Fruit fly (Drosophila melanogaster) whole organism, wandering third instar larva: Measurements from ENCODE around the gene CG42866.

Experiments used
- Abd-B ChIP-seq: fragments of >200 bp; optimal IDR thresholded peaks from 2 replicates; lab custom pipeline; 2017; ENCODE audit warnings: missing biosample characterization, missing genetic modification characterization
- CG9705 ChIP-seq: fragments of 200-800 bp; sonication (Bioruptor generic); optimal IDR thresholded peaks from 2 replicates; lab custom pipeline; 2018; ENCODE audit warnings: missing biosample characterization, mild to moderate bottlenecking, missing genetic modification characterization
- CrebA ChIP-seq: fragments of 200-800 bp; sonication (Bioruptor generic); optimal IDR thresholded peaks from 2 replicates; lab custom pipeline; 2016; ENCODE audit warnings: missing biosample characterization, mild to moderate bottlenecking, missing genetic modification characterization, borderline replicate concordance
- Dfd ChIP-seq: fragments of >200 bp; optimal IDR thresholded peaks from 2 replicates; lab custom pipeline; 2017; ENCODE audit warnings: missing biosample characterization, missing genetic modification characterization
- Dif ChIP-seq: fragments of 200-275, 200-300 bp; sonication (Bioruptor generic); optimal IDR thresholded peaks from 2 replicates; lab custom pipeline; 2018; ENCODE audit warnings: missing biosample characterization, missing genetic modification characterization; ENCODE audit not compliant: partially characterized antibody
- GATAd ChIP-seq: sonication (Bioruptor generic); optimal IDR thresholded peaks from 2 replicates; lab custom pipeline; 2016; ENCODE audit warnings: missing biosample characterization, missing genetic modification characterization
- HLH106 ChIP-seq: fragments of 200-800 bp; optimal IDR thresholded peaks from 3 replicates; lab custom pipeline; 2019; ENCODE audit warnings: missing biosample characterization, mild to moderate bottlenecking, missing genetic modification characterization, moderate library complexity
- Hnf4 ChIP-seq: fragments of 200-800 bp; sonication (Bioruptor generic); optimal IDR thresholded peaks from 2 replicates; lab custom pipeline; 2016; ENCODE audit warnings: missing biosample characterization, mild to moderate bottlenecking, missing genetic modification characterization
- Hr78 ChIP-seq: fragments of >200 bp; optimal IDR thresholded peaks from 2 replicates; lab custom pipeline; 2017; ENCODE audit warnings: missing biosample characterization, missing genetic modification characterization
- Hr83 ChIP-seq: fragments of 200-300 bp; sonication (Bioruptor generic); optimal IDR thresholded peaks from 2 replicates; lab custom pipeline; 2016; ENCODE audit warnings: missing biosample characterization, mild to moderate bottlenecking, missing genetic modification characterization, moderate library complexity; ENCODE audit not compliant: poor library complexity, severe bottlenecking
- Jra ChIP-seq: sonication (Bioruptor generic); optimal IDR thresholded peaks from 2 replicates; lab custom pipeline; 2016; ENCODE audit warnings: missing biosample characterization, missing genetic modification characterization
- Mio ChIP-seq: sonication (Bioruptor generic); optimal IDR thresholded peaks from 2 replicates; lab custom pipeline; 2016; ENCODE audit warnings: missing biosample characterization, missing genetic modification characterization
- Myc ChIP-seq: fragments of >200 bp; optimal IDR thresholded peaks from 2 replicates; lab custom pipeline; 2017
- N ChIP-seq: fragments of >200 bp; optimal IDR thresholded peaks from 2 replicates; lab custom pipeline; 2018; ENCODE audit warnings: missing biosample characterization, missing external identifiers, missing genetic modification characterization
- OdsH ChIP-seq: fragments of 200-800 bp; sonication (Bioruptor generic); optimal IDR thresholded peaks from 2 replicates; lab custom pipeline; 2016; ENCODE audit warnings: missing biosample characterization, mild to moderate bottlenecking, missing genetic modification characterization
- Rel ChIP-seq, 2 experiments: fragments of 200-800 bp; sonication (Bioruptor generic) in 1 of 2; optimal IDR thresholded peaks; 2 replicates in 1 of 2; 3 replicates in 1 of 2; lab custom pipeline; 2016 to 2019; ENCODE audit warnings: mild to moderate bottlenecking in 2 of 2, missing biosample characterization in 2 of 2, missing genetic modification characterization in 2 of 2, moderate library complexity in 1 of 2
- Sp1 ChIP-seq: fragments of 200-800 bp; sonication (Bioruptor generic); optimal IDR thresholded peaks from 3 replicates; lab custom pipeline; 2019; ENCODE audit warnings: missing biosample characterization, mild to moderate bottlenecking, missing genetic modification characterization, moderate library complexity
- Vsx2 ChIP-seq: fragments of 200-300, 225-300 bp; sonication (Bioruptor generic); optimal IDR thresholded peaks from 2 replicates; lab custom pipeline; 2018; ENCODE audit warnings: missing biosample characterization, missing genetic modification characterization; ENCODE audit not compliant: partially characterized antibody
- br ChIP-seq: fragments of 200-800 bp; sonication (Bioruptor generic); optimal IDR thresholded peaks from 2 replicates; lab custom pipeline; 2016; ENCODE audit warnings: missing biosample characterization, missing genetic modification characterization
- brk ChIP-seq: fragments of 200-800 bp; sonication (Bioruptor generic); optimal IDR thresholded peaks from 2 replicates; lab custom pipeline; 2016; ENCODE audit warnings: missing biosample characterization, mild to moderate bottlenecking, missing genetic modification characterization
- dl ChIP-seq, 2 experiments: fragments of 175-275, 200-275 bp in 1 of 2; fragments of 200-275 bp in 1 of 2; sonication (Bioruptor generic); optimal IDR thresholded peaks; lab custom pipeline; 2018; ENCODE audit warnings: mild to moderate bottlenecking in 2 of 2, missing biosample characterization in 2 of 2, missing genetic modification characterization in 2 of 2, moderate library complexity in 2 of 2; ENCODE audit not compliant: partially characterized antibody in 2 of 2, insufficient read depth in 1 of 2
- dmrt93B ChIP-seq: fragments of 200-800 bp; sonication (Bioruptor generic); optimal IDR thresholded peaks from 2 replicates; lab custom pipeline; 2018; ENCODE audit warnings: missing biosample characterization, mild to moderate bottlenecking, missing genetic modification characterization
- dsf ChIP-seq: sonication (Bioruptor generic); optimal IDR thresholded peaks from 2 replicates; lab custom pipeline; 2016; ENCODE audit warnings: missing biosample characterization, missing genetic modification characterization, borderline replicate concordance
- ey ChIP-seq: fragments of 200-800 bp; sonication (Bioruptor generic); optimal IDR thresholded peaks from 2 replicates; lab custom pipeline; 2016; ENCODE audit warnings: missing biosample characterization, missing genetic modification characterization
- foxo ChIP-seq, 2 experiments: fragments of 200-800 bp; sonication (Bioruptor generic); optimal IDR thresholded peaks; 2 replicates in 1 of 2; 3 replicates in 1 of 2; lab custom pipeline; 2016 to 2017; ENCODE audit warnings: missing biosample characterization in 2 of 2, missing genetic modification characterization in 2 of 2
- fru ChIP-seq: fragments of 200-800 bp; sonication (Bioruptor generic); optimal IDR thresholded peaks from 3 replicates; lab custom pipeline; 2016; ENCODE audit warnings: missing biosample characterization, mild to moderate bottlenecking, missing genetic modification characterization
- jim ChIP-seq: fragments of 175-275, 200-325 bp; sonication (Bioruptor generic); optimal IDR thresholded peaks from 2 replicates; lab custom pipeline; 2016; ENCODE audit warnings: missing biosample characterization, mild to moderate bottlenecking, missing genetic modification characterization
- pan ChIP-seq: fragments of >200 bp; optimal IDR thresholded peaks from 2 replicates; lab custom pipeline; 2017
- psq ChIP-seq: fragments of 200-800 bp; sonication (Bioruptor generic); optimal IDR thresholded peaks from 3 replicates; lab custom pipeline; 2017; ENCODE audit warnings: missing biosample characterization, mild to moderate bottlenecking, missing genetic modification characterization, moderate library complexity
- rgr ChIP-seq: fragments of 200-800 bp; sonication (Bioruptor generic); optimal IDR thresholded peaks from 3 replicates; lab custom pipeline; 2016; ENCODE audit warnings: missing biosample characterization, mild to moderate bottlenecking, missing genetic modification characterization
- sv ChIP-seq: fragments of 200-800 bp; sonication (Bioruptor generic); optimal IDR thresholded peaks from 3 replicates; lab custom pipeline; 2016; ENCODE audit warnings: missing biosample characterization, missing genetic modification characterization
- tai ChIP-seq: sonication (Bioruptor generic); optimal IDR thresholded peaks from 2 replicates; lab custom pipeline; 2016; ENCODE audit warnings: missing biosample characterization, missing genetic modification characterization
- usp ChIP-seq: fragments of >200 bp; optimal IDR thresholded peaks from 2 replicates; lab custom pipeline; 2017; ENCODE audit warnings: missing biosample characterization, missing genetic modification characterization
- woc ChIP-seq: sonication (Bioruptor generic); optimal IDR thresholded peaks from 2 replicates; lab custom pipeline; 2016; ENCODE audit warnings: missing biosample characterization, mild to moderate bottlenecking, missing genetic modification characterization

CG42866 gene

dm6 chr2L:19966410-19966809 is 4.9 kb upstream of the CG42866 start, which contains the start of gene OS9:
OS9 (minus strand) TSS chr2L:19966510.
- TF ChIP-seq ey (GFP tag; lab: Kevin White, UChicago) (no peak), br (GFP tag; lab: Kevin White, UChicago) (no peak), N (GFP tag; lab: Kevin White, UChicago) (no peak), Vsx2 (GFP tag; lab: Kevin White, UChicago) (no peak), tai (no peak), foxo (GFP tag; optimal IDR thresholded peaks at IDR 0.05; lab: Kevin White, UChicago) (no peak), CrebA (GFP tag; lab: Kevin White, UChicago) (no peak), dmrt93B (GFP tag; lab: Kevin White, UChicago) (no peak), Mio (GFP tag; lab: Kevin White, UChicago) (no peak), woc (no peak), Hnf4 (GFP tag; lab: Kevin White, UChicago) (no peak), Sp1 (no peak), HLH106 (tag; lab: Kevin White, UChicago) (no peak), Hr83 (GFP tag; lab: Kevin White, UChicago) (no peak), sv (GFP tag; lab: Kevin White, UChicago) (no peak)

- TF ChIP-seq N (GFP tag; lab: Kevin White, UChicago) (no peak), CrebA (GFP tag; lab: Kevin White, UChicago) (no peak), dl (GFP tag; optimal IDR thresholded peaks at IDR 0.05; lab: Kevin White, UChicago; ENCODE audit: insufficient read depth in 1 of 2, partially characterized antibody in 2 of 2) (no peak), Rel (GFP tag; optimal IDR thresholded peaks at IDR 0.05; lab: Kevin White, UChicago) (no peak), Rel (tag; optimal IDR thresholded peaks at IDR 0.05; lab: Kevin White, UChicago) (no peak), fru (no peak), brk (no peak), dmrt93B (GFP tag; lab: Kevin White, UChicago) (no peak), usp (GFP tag; lab: Kevin White, UChicago) (no peak), woc (no peak), rgr (no peak), Dif (GFP tag; lab: Kevin White, UChicago) (no peak)
Observed at dm6 chr2L:19963836-19964235, 2.4 kb upstream of the CG42866 start, which contains the start of gene CG10680. CG10680 (plus strand) TSS chr2L:19964136.

dm6 chr2L:19962252-19962729 is 806 bp upstream of the CG42866 start, which contains the start of the genes CG13965 and CG16772:
CG13965 (minus strand) TSS chr2L:19962352.
CG16772 (plus strand) TSS chr2L:19962679.
- TF ChIP-seq Sp1 = no peak
- no peak for TF ChIP-seq psq
- TF ChIP-seq OdsH (GFP tag; lab: Kevin White, UChicago) = no peak
- TF ChIP-seq Rel (GFP tag; optimal IDR thresholded peaks at IDR 0.05; lab: Kevin White, UChicago) = no peak
- TF ChIP-seq Rel (tag; optimal IDR thresholded peaks at IDR 0.05; lab: Kevin White, UChicago) = no peak
- TF ChIP-seq CG9705 (GFP tag; lab: Kevin White, UChicago) = no peak
- no peak for TF ChIP-seq CrebA (GFP tag; lab: Kevin White, UChicago)
- no peak for TF ChIP-seq pan (lab: Kevin White, UChicago)
- TF ChIP-seq dmrt93B (GFP tag; lab: Kevin White, UChicago) = no peak
- no peak for TF ChIP-seq N (GFP tag; lab: Kevin White, UChicago)
- TF ChIP-seq Abd-B (GFP tag; lab: Kevin White, UChicago) = no peak
- no peak for TF ChIP-seq Jra
- no peak for TF ChIP-seq Myc (lab: Kevin White, UChicago)
- no peak for TF ChIP-seq foxo (GFP tag; optimal IDR thresholded peaks at IDR 0.05; lab: Kevin White, UChicago)
- TF ChIP-seq dsf = no peak
- TF ChIP-seq Mio (GFP tag; lab: Kevin White, UChicago) = no peak
- no peak for TF ChIP-seq tai
- no peak for TF ChIP-seq HLH106 (tag; lab: Kevin White, UChicago)
- no peak for TF ChIP-seq Hr78
- no peak for TF ChIP-seq Hnf4 (GFP tag; lab: Kevin White, UChicago)

dm6 chr2L:19960930-19961329 is 555 bp downstream of the CG42866 start, which contains the start of gene CG34051:
CG34051 (minus strand) TSS chr2L:19961030.
- TF ChIP-seq pan (lab: Kevin White, UChicago) (no peak), usp (GFP tag; lab: Kevin White, UChicago) (no peak), tai (no peak), Jra (no peak), HLH106 (tag; lab: Kevin White, UChicago) (no peak), Dfd (GFP tag; lab: Kevin White, UChicago) (no peak), fru (no peak), jim (no peak), GATAd (no peak), rgr (no peak), CG9705 (GFP tag; lab: Kevin White, UChicago) (no peak), ey (GFP tag; lab: Kevin White, UChicago) (no peak), OdsH (GFP tag; lab: Kevin White, UChicago) (no peak), br (GFP tag; lab: Kevin White, UChicago) (no peak), psq (no peak), Hr83 (GFP tag; lab: Kevin White, UChicago) (no peak)
